Worm (Caenorhabditis elegans) whole organism, L1 larva: Measurements from ENCODE around the gene bigr-1.

ENCODE experiments used
- aly-2 ChIP-seq: fragments of 150-350 bp; optimal IDR thresholded peaks from 2 replicates; lab custom pipeline; 2014; ENCODE audit warnings: missing biosample characterization, missing genetic modification characterization
- fkh-4 ChIP-seq: sonication (generic microtip); optimal IDR thresholded peaks from 2 replicates; lab custom pipeline; 2016; ENCODE audit warnings: missing compliant biosample characterization, missing genetic modification characterization, borderline replicate concordance
- jun-1 ChIP-seq: fragments of 150-350 bp; optimal IDR thresholded peaks from 2 replicates; lab custom pipeline; 2014; ENCODE audit warnings: missing biosample characterization, missing genetic modification reagents, missing genetic modification characterization
- lir-3 ChIP-seq: sonication (generic microtip); optimal IDR thresholded peaks from 2 replicates; lab custom pipeline; 2016; ENCODE audit warnings: mild to moderate bottlenecking, missing genetic modification characterization, moderate library complexity, missing compliant biosample characterization; ENCODE audit not compliant: poor library complexity
- nhr-28 ChIP-seq: fragments of 150-350 bp; optimal IDR thresholded peaks from 2 replicates; lab custom pipeline; 2014; ENCODE audit warnings: missing biosample characterization, missing genetic modification characterization
- nhr-76 ChIP-seq: sonication (generic microtip); optimal IDR thresholded peaks from 2 replicates; lab custom pipeline; 2017; ENCODE audit warnings: missing biosample characterization, missing genetic modification characterization
- tbx-2 ChIP-seq: sonication (generic microtip); optimal IDR thresholded peaks from 2 replicates; lab custom pipeline; 2016; ENCODE audit warnings: missing genetic modification characterization, missing compliant biosample characterization

DNA sequence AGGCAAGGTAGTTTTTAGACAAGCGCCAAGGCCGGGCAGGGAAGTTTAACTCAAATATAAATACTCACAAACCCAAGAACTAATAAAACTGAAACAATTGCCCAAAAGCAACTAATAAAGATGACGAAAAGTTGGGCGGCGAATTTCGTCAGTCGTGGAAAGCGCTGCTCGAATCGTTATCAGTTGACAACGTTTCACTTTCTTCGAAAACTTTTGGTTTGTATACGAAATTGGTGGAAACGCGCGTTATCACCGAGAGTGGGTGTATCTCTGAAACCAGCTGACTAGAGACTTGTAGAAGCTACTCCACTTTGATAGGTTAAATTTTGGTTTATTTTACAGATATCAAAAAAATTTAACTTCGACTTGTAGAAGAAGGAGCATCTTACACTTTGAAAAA is 28.4 kb upstream of the bigr-1 start:
- no peak for TF ChIP-seq tbx-2 (tag; lab: Kevin White, UChicago)
- no peak for TF ChIP-seq lir-3 (tag; lab: Kevin White, UChicago)
- no peak for TF ChIP-seq jun-1 (tag; lab: Kevin White, UChicago)
- TF ChIP-seq fkh-4 (tag; lab: Kevin White, UChicago): no peak
- no peak for TF ChIP-seq nhr-76 (tag; lab: Kevin White, UChicago)
- no peak for TF ChIP-seq nhr-28 (tag; lab: Kevin White, UChicago)
- no peak for TF ChIP-seq aly-2 (tag; lab: Kevin White, UChicago)
